Worm (Caenorhabditis elegans) whole organism, young adult: Measurements from ENCODE around the gene cct-5.

Experiments
- Y53F4B.3 ChIP-seq: fragments of 200-800 bp; sonication (Bioruptor generic); IDR thresholded peaks from 2 replicates; pipeline ENCODE4 v1.3.6; 2022; ENCODE audit warnings: missing genetic modification reagents, missing genetic modification characterization, missing compliant biosample characterization
- Y56A3A.18 ChIP-seq: fragments of 200-800 bp; sonication (Bioruptor generic); IDR thresholded peaks from 2 replicates; pipeline ENCODE4 v1.3.6; 2022; ENCODE audit warnings: missing genetic modification reagents, missing genetic modification characterization, missing compliant biosample characterization
- Y79H2A.3 ChIP-seq: fragments of 200-800 bp; sonication (Bioruptor generic); conservative IDR thresholded peaks from 2 replicates; pipeline ENCODE4 v1.3.6; 2022; ENCODE audit warnings: missing genetic modification reagents, missing genetic modification characterization, missing compliant biosample characterization
- ZK185.1 ChIP-seq: sonication (generic microtip); optimal IDR thresholded peaks from 2 replicates; lab custom pipeline; 2016; ENCODE audit warnings: mild to moderate bottlenecking, missing genetic modification characterization, missing compliant biosample characterization; ENCODE audit not compliant: poor library complexity, severe bottlenecking
- ama-1 ChIP-seq, 3 experiments: fragments of 150-350 bp in 1 of 3; sonication (generic microtip) in 2 of 3; optimal IDR thresholded peaks; 2 replicates each; lab custom pipeline; 2014 to 2018; ENCODE audit warnings: missing biosample characterization in 2 of 3, missing genetic modification characterization in 2 of 3, missing genetic modification reagents in 2 of 3
- attf-3 ChIP-seq: fragments of 200-800 bp; sonication (Bioruptor generic); conservative IDR thresholded peaks from 2 replicates; pipeline ENCODE4 v1.3.6; 2022; ENCODE audit warnings: missing genetic modification reagents, missing genetic modification characterization, missing compliant biosample characterization
- bed-2 ChIP-seq: fragments of 200-800 bp; sonication (Bioruptor generic); IDR thresholded peaks from 2 replicates; pipeline ENCODE4 v1.3.6; 2022; ENCODE audit warnings: missing genetic modification reagents, missing genetic modification characterization, missing compliant biosample characterization
- ceh-100 ChIP-seq: fragments of 200-800 bp; sonication (Bioruptor generic); IDR thresholded peaks from 2 replicates; pipeline ENCODE4 v1.3.6; 2022; ENCODE audit warnings: missing genetic modification reagents, missing genetic modification characterization, missing compliant biosample characterization
- ceh-27 ChIP-seq: fragments of 200-800 bp; sonication (Bioruptor generic); optimal IDR thresholded peaks from 2 replicates; lab custom pipeline; 2018; ENCODE audit warnings: mild to moderate bottlenecking, missing genetic modification characterization, moderate library complexity, missing compliant biosample characterization
- ceh-79 ChIP-seq: sonication (generic microtip); optimal IDR thresholded peaks from 2 replicates; lab custom pipeline; 2017; ENCODE audit warnings: mild to moderate bottlenecking, missing genetic modification characterization, missing compliant biosample characterization
- egl-44 ChIP-seq: fragments of 200-800 bp; sonication (Bioruptor generic); IDR thresholded peaks from 2 replicates; pipeline ENCODE4 v1.3.6; 2022; ENCODE audit warnings: missing genetic modification reagents, missing genetic modification characterization, missing compliant biosample characterization
- gei-17 ChIP-seq: fragments of 200-800 bp; sonication (Bioruptor generic); optimal IDR thresholded peaks from 2 replicates; lab custom pipeline; 2018; ENCODE audit warnings: mild to moderate bottlenecking, missing genetic modification characterization, missing compliant biosample characterization
- him-1 ChIP-seq: sonication (generic microtip); optimal IDR thresholded peaks from 2 replicates; lab custom pipeline; 2016; ENCODE audit warnings: missing genotype, missing genetic modification reagents, missing genetic modification characterization, missing compliant biosample characterization
- hlh-26 ChIP-seq: fragments of 200-800 bp; sonication (Bioruptor generic); conservative IDR thresholded peaks from 2 replicates; pipeline ENCODE4 v1.3.6; 2022; ENCODE audit warnings: missing genetic modification reagents, missing genetic modification characterization, missing compliant biosample characterization
- lir-1 ChIP-seq: fragments of 200-800 bp; sonication (Bioruptor generic); conservative IDR thresholded peaks from 2 replicates; pipeline ENCODE4 v1.3.6; 2022; ENCODE audit warnings: missing genetic modification reagents, missing genetic modification characterization, missing compliant biosample characterization
- madf-10 ChIP-seq: sonication (generic microtip); optimal IDR thresholded peaks from 2 replicates; lab custom pipeline; 2016; ENCODE audit warnings: mild to moderate bottlenecking, missing genetic modification characterization, missing compliant biosample characterization
- mel-28 ChIP-seq: sonication (generic microtip); optimal IDR thresholded peaks from 2 replicates; lab custom pipeline; 2016; ENCODE audit warnings: borderline replicate concordance, mild to moderate bottlenecking, missing genetic modification characterization, missing compliant biosample characterization
- nhr-179 ChIP-seq: sonication (generic microtip); optimal IDR thresholded peaks from 2 replicates; lab custom pipeline; 2016; ENCODE audit warnings: mild to moderate bottlenecking, missing genetic modification characterization, missing compliant biosample characterization
- nhr-27 ChIP-seq: fragments of 200-800 bp; sonication (Bioruptor generic); optimal IDR thresholded peaks from 2 replicates; lab custom pipeline; 2018; ENCODE audit warnings: mild to moderate bottlenecking, missing genetic modification characterization, moderate library complexity, missing compliant biosample characterization
- sea-2 ChIP-seq: fragments of 200-800 bp; sonication (Bioruptor generic); IDR thresholded peaks from 2 replicates; pipeline ENCODE4 v1.3.6; 2022; ENCODE audit warnings: missing genetic modification characterization, missing compliant biosample characterization
- snpc-1.3 ChIP-seq: sonication (generic microtip); optimal IDR thresholded peaks from 2 replicates; lab custom pipeline; 2017; ENCODE audit warnings: missing genetic modification characterization, mild to moderate bottlenecking, missing compliant biosample characterization, antibody characterized with exemption, moderate library complexity, missing genotype, missing genetic modification reagents; ENCODE audit not compliant: insufficient read depth
- snpc-4 ChIP-seq, 5 experiments: fragments of 150-350 bp in 1 of 5; sonication (generic microtip) in 4 of 5; optimal IDR thresholded peaks; 2 replicates each; lab custom pipeline; 2014 to 2018; ENCODE audit warnings: missing genetic modification characterization in 5 of 5, missing biosample characterization in 3 of 5, antibody characterized with exemption in 2 of 5, mild to moderate bottlenecking in 2 of 5, missing compliant biosample characterization in 2 of 5, missing genotype in 2 of 5, moderate library complexity in 2 of 5, missing genetic modification reagents in 1 of 5
- sptf-2 ChIP-seq: fragments of 200-800 bp; sonication (Bioruptor generic); optimal IDR thresholded peaks from 2 replicates; lab custom pipeline; 2018; ENCODE audit warnings: mild to moderate bottlenecking, missing genetic modification characterization, missing compliant biosample characterization
- tbx-9 ChIP-seq: sonication (generic microtip); optimal IDR thresholded peaks from 2 replicates; lab custom pipeline; 2016; ENCODE audit warnings: borderline replicate concordance, missing genetic modification characterization, inconsistent platforms, missing compliant biosample characterization
- tlf-1 ChIP-seq: fragments of 200-800 bp; sonication (Bioruptor generic); optimal IDR thresholded peaks from 2 replicates; lab custom pipeline; 2018; ENCODE audit warnings: mild to moderate bottlenecking, missing genetic modification characterization, missing compliant biosample characterization
- xnd-1 ChIP-seq: sonication (generic microtip); optimal IDR thresholded peaks from 2 replicates; lab custom pipeline; 2016; ENCODE audit warnings: missing genotype, missing genetic modification reagents, missing genetic modification characterization, missing compliant biosample characterization
- ztf-22 ChIP-seq: fragments of 200-800 bp; sonication (Bioruptor generic); optimal IDR thresholded peaks from 2 replicates; lab custom pipeline; 2018; ENCODE audit warnings: mild to moderate bottlenecking, missing genetic modification characterization, moderate library complexity, missing compliant biosample characterization
- ztf-6 ChIP-seq: fragments of 200-800 bp; sonication (Bioruptor generic); IDR thresholded peaks from 2 replicates; pipeline ENCODE4 v1.3.6; 2022; ENCODE audit warnings: missing genetic modification reagents, missing genetic modification characterization, missing compliant biosample characterization

The cct-5 gene

ce11 chrIII:4449357-4449756, 58.6 kb downstream of the cct-5 start (continued):
- TF ChIP-seq ceh-27 (GFP tag; lab: Kevin White, UChicago): no peak
- peak; percentile 72 for TF ChIP-seq him-1 (tag; lab: Kevin White, UChicago)
- TF ChIP-seq gei-17 (GFP tag; lab: Kevin White, UChicago): no peak
- no peak for TF ChIP-seq sptf-2 (GFP tag; lab: Kevin White, UChicago)
- no peak for TF ChIP-seq tlf-1 (GFP tag; lab: Kevin White, UChicago)
- TF ChIP-seq ama-1 (optimal IDR thresholded peaks at IDR 0.05; lab: Kevin White, UChicago): no peak
- no peak for TF ChIP-seq ama-1 (GFP tag; optimal IDR thresholded peaks at IDR 0.05; lab: Kevin White, UChicago)
- TF ChIP-seq nhr-179 (tag; lab: Kevin White, UChicago): no peak
- TF ChIP-seq bed-2: no peak
- no peak for TF ChIP-seq tbx-9 (tag; lab: Kevin White, UChicago)
- TF ChIP-seq ztf-6 (GFP tag; lab: Robert Waterston, UW): no peak
- no peak for TF ChIP-seq sea-2
- no peak for TF ChIP-seq ceh-100
- TF ChIP-seq xnd-1: no peak
- no peak for TF ChIP-seq lir-1 (GFP tag; lab: Robert Waterston, UW)
- no peak for TF ChIP-seq ZK185.1 (tag; lab: Kevin White, UChicago)
- TF ChIP-seq ztf-22 (GFP tag; lab: Kevin White, UChicago): no peak
- TF ChIP-seq Y79H2A.3: no peak
- no peak for TF ChIP-seq snpc-4 (GFP tag; optimal IDR thresholded peaks at IDR 0.05; lab: Kevin White, UChicago)
- peak in 1 of 4 experiments; percentile 28 for TF ChIP-seq snpc-4 (tag; optimal IDR thresholded peaks at IDR 0.05; lab: Kevin White, UChicago)
- peak; percentile 27 for TF ChIP-seq madf-10 (tag; lab: Kevin White, UChicago)
- no peak for TF ChIP-seq egl-44 (GFP tag; lab: Robert Waterston, UW)
- no peak for TF ChIP-seq attf-3 (GFP tag; lab: Robert Waterston, UW)
- TF ChIP-seq snpc-1.3 (tag; lab: Kevin White, UChicago): peak; percentile 55
- TF ChIP-seq Y56A3A.18 (GFP tag; lab: Robert Waterston, UW): no peak
- TF ChIP-seq ceh-79 (tag; lab: Kevin White, UChicago): no peak
- no peak for TF ChIP-seq mel-28 (tag; lab: Kevin White, UChicago)
- no peak for TF ChIP-seq nhr-27
- TF ChIP-seq hlh-26 (GFP tag; lab: Robert Waterston, UW): no peak
- 0 out of 2 replicates have a peak, but pooled peaks have one; percentile 12 for TF ChIP-seq Y53F4B.3 (GFP tag; lab: Robert Waterston, UW)
